Worm (Caenorhabditis elegans) whole organism, late embryonic: ENCODE measurements around the gene zig-10.

ENCODE experiments used
- C08G9.2 ChIP-seq: sonication (generic microtip); optimal IDR thresholded peaks from 2 replicates; lab custom pipeline; 2016; ENCODE audit warnings: mild to moderate bottlenecking, missing genetic modification characterization, moderate library complexity, missing compliant biosample characterization
- C38D4.7 ChIP-seq: fragments of 200-800 bp; sonication (Bioruptor generic); optimal IDR thresholded peaks from 2 replicates; lab custom pipeline; 2018; ENCODE audit warnings: mild to moderate bottlenecking, missing genetic modification characterization, moderate library complexity, missing compliant biosample characterization
- K02D7.2 ChIP-seq: sonication (generic microtip); optimal IDR thresholded peaks from 2 replicates; lab custom pipeline; 2017; ENCODE audit warnings: mild to moderate bottlenecking, missing genetic modification characterization, missing compliant biosample characterization
- ahr-1 ChIP-seq: sonication (generic microtip); optimal IDR thresholded peaks from 2 replicates; lab custom pipeline; 2016; ENCODE audit warnings: missing genetic modification characterization, missing compliant biosample characterization
- ceh-14 ChIP-seq: sonication (generic microtip); optimal IDR thresholded peaks from 2 replicates; lab custom pipeline; 2016; ENCODE audit warnings: missing genotype, missing genetic modification characterization, missing compliant biosample characterization
- ceh-18 ChIP-seq: sonication (generic microtip); optimal IDR thresholded peaks from 2 replicates; lab custom pipeline; 2016; ENCODE audit warnings: missing genetic modification characterization, missing compliant biosample characterization
- ceh-30 ChIP-seq: fragments of 150-350 bp; optimal IDR thresholded peaks from 2 replicates; lab custom pipeline; 2014; ENCODE audit warnings: missing biosample characterization, missing genetic modification characterization
- ceh-34 ChIP-seq: sonication (generic microtip); optimal IDR thresholded peaks from 2 replicates; lab custom pipeline; 2016; ENCODE audit warnings: mild to moderate bottlenecking, missing genetic modification characterization, missing compliant biosample characterization
- ceh-48 ChIP-seq: sonication (generic microtip); optimal IDR thresholded peaks from 2 replicates; lab custom pipeline; 2016; ENCODE audit warnings: missing genetic modification characterization, inconsistent platforms, missing compliant biosample characterization
- ceh-6 ChIP-seq: fragments of 200-800 bp; sonication (Bioruptor generic); optimal IDR thresholded peaks from 2 replicates; lab custom pipeline; 2018; ENCODE audit warnings: mild to moderate bottlenecking, missing genetic modification characterization, missing compliant biosample characterization
- che-1 ChIP-seq: sonication (generic microtip); optimal IDR thresholded peaks from 2 replicates; lab custom pipeline; 2016; ENCODE audit warnings: mild to moderate bottlenecking, missing genetic modification characterization, missing compliant biosample characterization
- elt-4 ChIP-seq: sonication (generic microtip); optimal IDR thresholded peaks from 2 replicates; lab custom pipeline; 2016; ENCODE audit warnings: missing genetic modification characterization, missing compliant biosample characterization
- ets-4 ChIP-seq: sonication (generic microtip); optimal IDR thresholded peaks from 2 replicates; lab custom pipeline; 2016; ENCODE audit warnings: missing genetic modification characterization, missing compliant biosample characterization
- fkh-6 ChIP-seq: sonication (generic microtip); optimal IDR thresholded peaks from 2 replicates; lab custom pipeline; 2016; ENCODE audit warnings: missing genetic modification characterization, missing compliant biosample characterization
- madf-2 ChIP-seq: sonication (generic microtip); optimal IDR thresholded peaks from 2 replicates; lab custom pipeline; 2017; ENCODE audit warnings: missing genetic modification characterization, missing compliant biosample characterization
- npax-4 ChIP-seq: sonication (generic microtip); optimal IDR thresholded peaks from 2 replicates; lab custom pipeline; 2016; ENCODE audit warnings: missing genetic modification characterization, missing compliant biosample characterization
- pat-9 ChIP-seq: fragments of 200-800 bp; sonication (Bioruptor generic); optimal IDR thresholded peaks from 2 replicates; lab custom pipeline; 2018; ENCODE audit warnings: mild to moderate bottlenecking, missing genetic modification characterization, moderate library complexity, missing compliant biosample characterization
- pax-1 ChIP-seq: fragments of 150-350 bp; optimal IDR thresholded peaks from 2 replicates; lab custom pipeline; 2014; ENCODE audit warnings: missing biosample characterization, missing genetic modification characterization
- ref-2 ChIP-seq: sonication (generic microtip); optimal IDR thresholded peaks from 2 replicates; lab custom pipeline; 2016; ENCODE audit warnings: missing genetic modification characterization, missing compliant biosample characterization
- sox-4 ChIP-seq: sonication (generic microtip); optimal IDR thresholded peaks from 2 replicates; lab custom pipeline; 2017; ENCODE audit warnings: mild to moderate bottlenecking, missing genetic modification characterization, inconsistent platforms, missing compliant biosample characterization
- ttx-3 ChIP-seq: sonication (generic microtip); optimal IDR thresholded peaks from 2 replicates; lab custom pipeline; 2016; ENCODE audit warnings: missing genetic modification reagents, missing genetic modification characterization, missing compliant biosample characterization
- unc-42 ChIP-seq: sonication (generic microtip); optimal IDR thresholded peaks from 2 replicates; lab custom pipeline; 2016; ENCODE audit warnings: missing genotype, missing genetic modification characterization, missing compliant biosample characterization
- zip-5 ChIP-seq: sonication (generic microtip); optimal IDR thresholded peaks from 2 replicates; lab custom pipeline; 2016; ENCODE audit warnings: missing genetic modification characterization, missing compliant biosample characterization

Gene zig-10

DNA sequence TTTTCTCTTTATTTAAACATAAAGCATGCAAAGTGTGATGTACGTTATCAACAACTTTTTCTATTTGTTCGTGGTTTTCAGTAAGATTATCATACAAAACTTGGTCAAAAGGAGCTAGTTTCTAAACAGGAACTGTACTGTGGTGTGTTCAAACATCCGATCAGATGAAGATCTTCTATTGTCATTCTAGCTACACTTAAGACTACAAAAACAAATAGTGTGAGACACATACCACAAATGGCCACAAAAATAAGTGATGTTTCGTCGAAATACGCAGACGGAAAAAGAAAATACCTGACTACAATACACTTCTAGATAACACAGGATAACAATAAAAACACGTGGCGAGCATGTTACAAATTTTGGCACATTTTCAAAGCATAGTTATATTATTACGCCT, 50.1 kb downstream of the zig-10 start:
- no peak for TF ChIP-seq elt-4 (tag; lab: Kevin White, UChicago)
- TF ChIP-seq madf-2 (tag; lab: Kevin White, UChicago), result no peak
- no peak for TF ChIP-seq K02D7.2 (tag; lab: Kevin White, UChicago)
- TF ChIP-seq ceh-6, result no peak
- TF ChIP-seq unc-42 (tag; lab: Kevin White, UChicago), result no peak
- TF ChIP-seq che-1, result no peak
- TF ChIP-seq ets-4 (tag; lab: Kevin White, UChicago), result no peak
- no peak for TF ChIP-seq ref-2
- no peak for TF ChIP-seq ahr-1 (tag; lab: Kevin White, UChicago)
- TF ChIP-seq ceh-18, result no peak
- no peak for TF ChIP-seq pat-9 (tag; lab: Kevin White, UChicago)
- no peak for TF ChIP-seq C38D4.7
- no peak for TF ChIP-seq zip-5 (tag; lab: Kevin White, UChicago)

DNA sequence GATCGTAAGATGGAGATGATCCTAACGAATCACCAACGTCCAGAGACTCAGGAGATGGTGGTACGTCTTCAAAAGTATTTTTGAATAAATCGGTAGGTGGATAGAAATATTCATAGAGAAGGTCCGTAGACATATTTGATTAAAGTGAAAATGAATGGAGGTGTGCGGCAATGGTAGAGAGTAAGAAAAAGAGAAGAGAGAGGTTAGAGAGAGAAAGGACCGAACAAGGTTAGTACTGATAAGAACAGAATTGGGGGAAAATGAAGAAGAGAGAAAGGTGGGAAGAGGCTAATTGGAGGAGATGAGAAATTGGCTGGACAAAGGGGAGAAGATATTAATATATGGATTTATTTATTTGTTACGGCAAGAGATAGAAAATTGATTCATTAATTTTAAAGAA, 51.1 kb downstream of the zig-10 start, which contains the start of gene nhr-22:
nhr-22 (minus strand) TSS at position 137 of the 400 bp plus-strand sequence.
- no peak for TF ChIP-seq ceh-34
- TF ChIP-seq npax-4 (tag; lab: Kevin White, UChicago), result no peak
- TF ChIP-seq pax-1 (tag; lab: Kevin White, UChicago), result no peak
- TF ChIP-seq C08G9.2 (tag; lab: Kevin White, UChicago), result no peak
- TF ChIP-seq ceh-30 (tag; lab: Kevin White, UChicago), result no peak
- TF ChIP-seq ceh-48 (tag; lab: Kevin White, UChicago), result no peak
- no peak for TF ChIP-seq sox-4 (tag; lab: Kevin White, UChicago)
- no peak for TF ChIP-seq zip-5 (tag; lab: Kevin White, UChicago)
- no peak for TF ChIP-seq ttx-3
- no peak for TF ChIP-seq ets-4 (tag; lab: Kevin White, UChicago)
- no peak for TF ChIP-seq ceh-14
- TF ChIP-seq fkh-6 (tag; lab: Kevin White, UChicago), result no peak
